Worm (Caenorhabditis elegans): ENCODE measurements around the gene ZK675.4.

Gene ZK675.4

DNA sequence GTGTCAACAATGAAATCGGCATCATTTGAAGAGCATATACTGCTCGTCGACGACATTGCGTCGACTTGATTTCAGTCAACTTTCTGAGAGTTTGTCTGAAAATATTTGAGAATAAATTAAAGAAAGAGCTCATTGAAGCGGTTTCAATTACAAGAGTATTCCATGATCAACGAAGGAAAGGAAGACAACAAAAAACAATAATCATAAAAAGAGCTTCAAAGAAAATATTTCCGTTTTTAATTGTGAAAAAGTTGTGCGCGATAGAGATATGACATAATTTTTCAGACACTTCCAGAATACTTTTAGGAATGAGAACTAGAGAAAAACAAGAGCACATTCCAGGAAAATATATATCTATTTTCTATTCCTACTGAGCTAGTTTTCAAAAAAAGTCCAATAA, 17.5 kb downstream of the ZK675.4 start, which contains the start of gene spv-1:
Gene spv-1 (minus strand): TSS at position 101 of the 400 bp plus-strand sequence.
- no peak for TF ChIP-seq repo-1 (tag; optimal IDR thresholded peaks at IDR 0.05)
- TF ChIP-seq F23B12.7 (tag; optimal IDR thresholded peaks at IDR 0.05; ENCODE audit: insufficient read depth): no peak
- no peak for TF ChIP-seq B0261.1 (tag; optimal IDR thresholded peaks at IDR 0.05)
- no peak for TF ChIP-seq zfh-2 (GFP tag; conservative IDR thresholded peaks at IDR 0.05)
- no peak for TF ChIP-seq hmg-1.2 (GFP tag; IDR thresholded peaks at IDR 0.05)
- TF ChIP-seq sea-2 (GFP tag; IDR thresholded peaks at IDR 0.05): no peak
- TF ChIP-seq xnd-1 (tag; optimal IDR thresholded peaks at IDR 0.05): no peak
- TF ChIP-seq aptf-3 (GFP tag; IDR thresholded peaks at IDR 0.05): no peak

- TF ChIP-seq madf-10 (tag; optimal IDR thresholded peaks at IDR 0.05): no peak
- no peak for TF ChIP-seq tbx-9 (tag; optimal IDR thresholded peaks at IDR 0.05; ENCODE audit: borderline replicate concordance)
- TF ChIP-seq ztf-26 (tag; optimal IDR thresholded peaks at IDR 0.05): no peak
- no peak for TF ChIP-seq athp-1 (tag; optimal IDR thresholded peaks at IDR 0.05)
- no peak for TF ChIP-seq F33H1.4 (GFP tag; IDR thresholded peaks at IDR 0.05)
- no peak for TF ChIP-seq hlh-12 (tag; optimal IDR thresholded peaks at IDR 0.05)
Measured at ce11 chrII:7930671-7931070, 19.6 kb downstream of the ZK675.4 start.

DNA sequence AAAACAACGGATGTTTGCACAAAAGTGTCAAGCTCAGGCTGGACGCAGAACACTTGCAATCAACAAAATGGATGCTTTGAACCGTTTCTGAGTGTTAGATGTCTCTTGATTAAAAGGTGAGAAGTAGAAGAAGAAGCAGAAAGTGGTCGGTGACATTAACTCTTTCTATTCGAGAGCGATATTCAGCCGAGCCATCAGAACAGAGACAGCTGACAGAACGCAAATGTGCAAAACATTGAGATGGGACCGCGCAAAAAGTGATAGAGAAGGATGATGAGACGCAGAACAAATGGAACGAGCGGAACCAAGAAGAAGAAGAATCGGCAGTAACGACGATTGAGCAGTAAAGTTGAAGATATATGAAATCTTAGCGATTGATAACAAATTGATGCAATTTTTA, 24.5 kb downstream of the ZK675.4 start:
- no peak for TF ChIP-seq him-1 (tag; optimal IDR thresholded peaks at IDR 0.05)
- no peak for TF ChIP-seq ztf-6 (GFP tag; IDR thresholded peaks at IDR 0.05)
- no peak for TF ChIP-seq ceh-58 (GFP tag; IDR thresholded peaks at IDR 0.05)
- TF ChIP-seq Y79H2A.3 (GFP tag; conservative IDR thresholded peaks at IDR 0.05): no peak
- no peak for TF ChIP-seq Y53F4B.3 (GFP tag; IDR thresholded peaks at IDR 0.05)
- no peak for TF ChIP-seq B0261.1 (tag; optimal IDR thresholded peaks at IDR 0.05)

- TF ChIP-seq F10E7.11 (tag; optimal IDR thresholded peaks at IDR 0.05): no peak
- no peak for TF ChIP-seq let-526 (GFP tag; IDR thresholded peaks at IDR 0.05)
Measured at ce11 chrII:7938078-7938477, 27.0 kb downstream of the ZK675.4 start, which contains the start of gene ZK669.2. Gene ZK669.2, minus strand, starts transcription at chrII:7938178.

- TF ChIP-seq gei-17 (GFP tag; optimal IDR thresholded peaks at IDR 0.05) (no peak), mel-28 (tag; optimal IDR thresholded peaks at IDR 0.05; ENCODE audit: borderline replicate concordance) (no peak), pha-4 (tag; optimal IDR thresholded peaks at IDR 0.05) (no peak), Y53G8AR.9 (GFP tag; conservative IDR thresholded peaks at IDR 0.05) (no peak), unc-130 (GFP tag; optimal IDR thresholded peaks at IDR 0.05) (no peak), lin-35 (GFP tag; optimal IDR thresholded peaks at IDR 0.05) (no peak), nhr-179 (tag; optimal IDR thresholded peaks at IDR 0.05) (no peak), snpc-1.1 (tag; optimal IDR thresholded peaks at IDR 0.05; ENCODE audit: insufficient read depth) (no peak), ets-4 (GFP tag; optimal IDR thresholded peaks at IDR 0.05) (no peak), hlh-12 (tag; optimal IDR thresholded peaks at IDR 0.05) (no peak), F22D6.2 (tag; optimal IDR thresholded peaks at IDR 0.05) (no peak), Y95B8A.8 (GFP tag; IDR thresholded peaks at IDR 0.05) (no peak), ceh-58 (GFP tag; IDR thresholded peaks at IDR 0.05) (no peak), mes-4 (tag; optimal IDR thresholded peaks at IDR 0.05) (no peak), die-1 (tag; optimal IDR thresholded peaks at IDR 0.05) (no peak), ztf-26 (tag; optimal IDR thresholded peaks at IDR 0.05) (no peak), him-1 (tag; optimal IDR thresholded peaks at IDR 0.05) (no peak), unc-62 (GFP tag; optimal IDR thresholded peaks at IDR 0.05) (no peak), tbx-9 (tag; optimal IDR thresholded peaks at IDR 0.05; ENCODE audit: borderline replicate concordance) (no peak)
Measured at ce11 chrII:7940848-7941247, 29.7 kb downstream of the ZK675.4 start, which contains the start of gene ZK669.3. Gene ZK669.3, plus strand, starts transcription at chrII:7941148.
